Fruit fly (Drosophila melanogaster): ENCODE results near the gene pb.

The pb gene

DNA sequence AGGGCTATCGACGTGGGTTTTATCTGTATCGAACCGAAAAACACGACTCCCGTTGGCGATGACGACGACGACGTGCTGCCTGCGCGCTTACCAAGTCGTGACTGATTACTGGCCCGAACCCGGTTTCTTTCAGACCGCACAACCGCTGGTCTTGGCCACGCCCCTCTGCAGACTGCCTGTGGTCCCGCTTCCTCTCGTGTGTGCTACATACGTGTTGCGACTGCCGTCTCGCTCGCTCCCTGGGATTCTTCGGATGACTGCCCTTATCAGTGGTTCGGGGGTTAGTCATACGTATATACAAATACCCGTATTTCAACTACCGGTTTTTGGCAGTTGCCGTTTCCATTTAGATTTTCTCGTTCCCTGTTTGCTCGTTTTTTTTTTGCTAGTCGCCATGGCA is 63.4 kb downstream of the pb start, which contains the start of gene lab (continued):
- TF ChIP-seq CG7839 (tag; optimal IDR thresholded peaks at IDR 0.05), result no peak
- TF ChIP-seq tup (GFP tag; optimal IDR thresholded peaks at IDR 0.05), result no peak
- TF ChIP-seq chinmo (GFP tag; IDR thresholded peaks at IDR 0.05; ENCODE audit: partially characterized antibody), result peak; percentile 31; the same call in 1 of the 4 replicates
- peak; percentile 32; the same call in 1 of the 3 replicates for TF ChIP-seq CG34422 (GFP tag; IDR thresholded peaks at IDR 0.05)
- TF ChIP-seq odd (GFP tag; optimal IDR thresholded peaks at IDR 0.05), result peak; percentile 10
- TF ChIP-seq kay (GFP tag; optimal IDR thresholded peaks at IDR 0.05), result peak; percentile 76
- no peak for TF ChIP-seq CG12744 (GFP tag; optimal IDR thresholded peaks at IDR 0.05)
- no peak for TF ChIP-seq Vsx1 (GFP tag; optimal IDR thresholded peaks at IDR 0.05)
- TF ChIP-seq CG3065 (GFP tag; optimal IDR thresholded peaks at IDR 0.05), result peak; percentile 55
- TF ChIP-seq CG13624 (GFP tag; optimal IDR thresholded peaks at IDR 0.05), result no peak
- TF ChIP-seq sim (GFP tag; IDR thresholded peaks at IDR 0.05), result 0 out of 2 replicates have a peak, but pooled peaks have one; percentile 24
- peak; percentile 24 for TF ChIP-seq oc (tag; optimal IDR thresholded peaks at IDR 0.05)
- no peak for TF ChIP-seq Xrp1 (GFP tag; IDR thresholded peaks at IDR 0.05)
- peak; percentile 40 for TF ChIP-seq HmgZ (tag; optimal IDR thresholded peaks at IDR 0.05)
- no peak for TF ChIP-seq pum (GFP tag; optimal IDR thresholded peaks at IDR 0.05)
- peak; percentile 89 for TF ChIP-seq CG8478 (optimal IDR thresholded peaks at IDR 0.05)
- 0 out of 2 replicates have a peak, but pooled peaks have one; percentile 30 for TF ChIP-seq nerfin-2 (GFP tag; IDR thresholded peaks at IDR 0.05; ENCODE audit: partially characterized antibody)
- peak; percentile 33 for TF ChIP-seq pros (GFP tag; optimal IDR thresholded peaks at IDR 0.05)
- TF ChIP-seq Atf6 (GFP tag; IDR thresholded peaks at IDR 0.05), result no peak
- peak; percentile 45 for TF ChIP-seq cg (GFP tag; optimal IDR thresholded peaks at IDR 0.05)
- TF ChIP-seq tll (GFP tag; optimal IDR thresholded peaks at IDR 0.05), result peak in 1 of 2 experiments; percentile 45
- no peak for TF ChIP-seq mam (GFP tag; optimal IDR thresholded peaks at IDR 0.05)
- no peak for TF ChIP-seq Ets65A (GFP tag)
- peak; percentile 10; the same call in 1 of the 2 replicates for TF ChIP-seq MBD-R2 (GFP tag; IDR thresholded peaks at IDR 0.05)
- TF ChIP-seq Blimp-1 (GFP tag; optimal IDR thresholded peaks at IDR 0.05), result no peak
- TF ChIP-seq Adf1 (GFP tag; IDR thresholded peaks at IDR 0.05), result 0 out of 2 replicates have a peak, but pooled peaks have one; percentile 10
- TF ChIP-seq pfk (GFP tag; optimal IDR thresholded peaks at IDR 0.05), result no peak
- TF ChIP-seq Ssrp (tag; optimal IDR thresholded peaks at IDR 0.05), result no peak
- peak; percentile 97 for TF ChIP-seq CG1832 (GFP tag; optimal IDR thresholded peaks at IDR 0.05)
- TF ChIP-seq grau (tag; optimal IDR thresholded peaks at IDR 0.05), result no peak
- peak; percentile 59; the same call in 1 of the 2 replicates for TF ChIP-seq CG42726 (GFP tag; IDR thresholded peaks at IDR 0.05; ENCODE audit: partially characterized antibody)
- TF ChIP-seq gcm (GFP tag; optimal IDR thresholded peaks at IDR 0.05), result peak; percentile 91
- peak; percentile 10 for TF ChIP-seq CG17829 (tag; optimal IDR thresholded peaks at IDR 0.05)

DNA sequence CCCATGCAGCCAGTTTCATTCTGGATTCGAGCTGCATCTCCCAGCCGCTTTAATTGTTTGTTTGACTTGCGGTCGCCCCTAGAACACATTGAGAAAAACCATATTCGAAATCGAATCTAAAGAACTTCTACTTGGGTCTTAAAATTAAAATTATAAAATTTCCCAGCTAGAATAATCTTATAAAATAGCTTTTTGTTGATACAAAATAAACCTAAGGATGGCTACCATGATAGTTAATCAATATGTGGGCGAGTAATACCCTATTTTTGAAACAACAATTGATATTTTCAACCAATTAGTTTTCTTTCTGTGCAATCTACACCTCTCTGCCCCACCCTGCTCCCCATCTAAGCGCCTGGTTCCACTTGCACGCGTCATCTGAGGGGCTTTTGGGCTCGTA is 67.3 kb downstream of the pb start:
- TF ChIP-seq tin (GFP tag; optimal IDR thresholded peaks at IDR 0.05), result peak; percentile 4
- TF ChIP-seq Camta (GFP tag; optimal IDR thresholded peaks at IDR 0.05), result no peak
- no peak for TF ChIP-seq pan (optimal IDR thresholded peaks at IDR 0.05)
- no peak for TF ChIP-seq pan (GFP tag; optimal IDR thresholded peaks at IDR 0.05 in 1 of 2, IDR thresholded peaks at IDR 0.05 in 1 of 2)
- TF ChIP-seq klu (GFP tag; IDR thresholded peaks at IDR 0.05), result no peak
- TF ChIP-seq ap (GFP tag; IDR thresholded peaks at IDR 0.05), result no peak
- TF ChIP-seq Atf-2 (GFP tag; optimal IDR thresholded peaks at IDR 0.05), result no peak
- TF ChIP-seq CG17186 (GFP tag; optimal IDR thresholded peaks at IDR 0.05), result no peak
- no peak for TF ChIP-seq pho (GFP tag; optimal IDR thresholded peaks at IDR 0.05)
- TF ChIP-seq CG13775 (GFP tag; optimal IDR thresholded peaks at IDR 0.05), result no peak
- TF ChIP-seq pita (GFP tag; optimal IDR thresholded peaks at IDR 0.05), result no peak
- no peak for TF ChIP-seq tio (GFP tag; optimal IDR thresholded peaks at IDR 0.05)
- no peak for TF ChIP-seq Usf (GFP tag; optimal IDR thresholded peaks at IDR 0.05)
- TF ChIP-seq CG31365 (tag; optimal IDR thresholded peaks at IDR 0.05), result no peak
- TF ChIP-seq sim (GFP tag; IDR thresholded peaks at IDR 0.05), result no peak
- TF ChIP-seq CG10267 (tag; optimal IDR thresholded peaks at IDR 0.05), result peak; percentile 30
- TF ChIP-seq B-H1 (GFP tag; IDR thresholded peaks at IDR 0.05), result no peak
- TF ChIP-seq jing (GFP tag; optimal IDR thresholded peaks at IDR 0.05), result no peak
- TF ChIP-seq Hmr (GFP tag; optimal IDR thresholded peaks at IDR 0.05), result no peak
- peak in 1 of 2 experiments; percentile 42 for TF ChIP-seq chif (GFP tag; optimal IDR thresholded peaks at IDR 0.05)

Measured in whole organism, embryonic.